Fruit fly (Drosophila melanogaster) whole organism: ENCODE results near the gene Med.
A peak's percentile ranks its signal among the peaks of the same experiment; 100 is the strongest.

Experiments used
- CG8478 ChIP-seq: fragments of >200 bp; optimal IDR thresholded peaks from 2 replicates; lab custom pipeline; 2018; ENCODE audit warnings: inconsistent platforms
- Dll ChIP-seq: fragments of >200 bp; optimal IDR thresholded peaks from 2 replicates; lab custom pipeline; 2017
- EcR ChIP-seq, 2 experiments: fragments of >200 bp; optimal IDR thresholded peaks; 2 replicates each; lab custom pipeline; 2017; ENCODE audit warnings: missing biosample characterization in 2 of 2, missing genetic modification characterization in 2 of 2, missing genetic modification reagents in 2 of 2
- pan ChIP-seq: fragments of >200 bp; optimal IDR thresholded peaks from 2 replicates; lab custom pipeline; 2017
- psq ChIP-seq: fragments of >200 bp; optimal IDR thresholded peaks from 2 replicates; lab custom pipeline; 2017
- usp ChIP-seq: fragments of >200 bp; optimal IDR thresholded peaks from 2 replicates; lab custom pipeline; 2017; ENCODE audit warnings: missing biosample characterization, missing genetic modification characterization, mixed read lengths

The Med gene

DNA sequence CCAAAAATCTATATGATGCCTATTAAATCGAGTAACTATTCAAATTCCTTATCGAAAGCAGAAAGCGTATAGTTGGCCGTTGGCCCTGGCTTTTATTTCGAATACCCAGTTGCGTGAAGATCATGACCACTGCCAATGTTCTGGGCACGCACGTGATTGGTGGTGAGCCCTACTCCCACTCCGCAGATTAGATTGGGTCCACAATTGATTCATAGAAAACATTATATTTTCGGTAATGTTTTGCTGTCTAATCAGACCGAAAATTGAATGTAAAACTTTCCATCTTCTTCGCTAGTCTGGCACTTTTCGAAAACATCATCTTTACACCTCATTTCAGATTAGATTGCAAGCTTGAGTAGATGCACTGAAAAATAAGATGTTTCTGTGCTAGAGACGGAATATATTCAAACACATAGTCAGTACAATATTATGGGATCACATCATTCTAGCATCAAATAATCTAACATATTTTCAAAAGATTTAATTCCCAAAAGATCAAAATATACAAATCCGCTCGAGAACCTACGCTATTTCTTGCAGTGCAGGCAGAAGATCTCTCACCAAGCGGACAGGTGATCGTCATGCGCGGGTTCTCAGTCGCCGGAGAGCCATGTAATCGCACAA lies 18.5 kb upstream of the Med start, which contains the start of gene CG1774:
Gene CG1774, plus strand, starts transcription at position 548 of the 624 bp plus-strand sequence.
- no peak for TF ChIP-seq CG8478 (lab: Kevin White, UChicago)
- no peak for TF ChIP-seq EcR (GFP tag; optimal IDR thresholded peaks at IDR 0.05; lab: Kevin White, UChicago)
- no peak for TF ChIP-seq psq (lab: Kevin White, UChicago)
- TF ChIP-seq Dll (lab: Kevin White, UChicago): no peak
- no peak for TF ChIP-seq pan (lab: Kevin White, UChicago)
- TF ChIP-seq usp (GFP tag; lab: Kevin White, UChicago): no peak

- no peak for TF ChIP-seq CG8478 (lab: Kevin White, UChicago)
- no peak for TF ChIP-seq pan (lab: Kevin White, UChicago)
- no peak for TF ChIP-seq usp (GFP tag; lab: Kevin White, UChicago)
- TF ChIP-seq psq (lab: Kevin White, UChicago): no peak
- no peak for TF ChIP-seq EcR (GFP tag; optimal IDR thresholded peaks at IDR 0.05; lab: Kevin White, UChicago)
- no peak for TF ChIP-seq Dll (lab: Kevin White, UChicago)
These were observed 14.6 kb upstream of the Med start, which contains the start of gene RpL6 for dm6 chr3R:31596071-31596883. Gene RpL6 (minus strand): TSS chr3R:31596204.

DNA sequence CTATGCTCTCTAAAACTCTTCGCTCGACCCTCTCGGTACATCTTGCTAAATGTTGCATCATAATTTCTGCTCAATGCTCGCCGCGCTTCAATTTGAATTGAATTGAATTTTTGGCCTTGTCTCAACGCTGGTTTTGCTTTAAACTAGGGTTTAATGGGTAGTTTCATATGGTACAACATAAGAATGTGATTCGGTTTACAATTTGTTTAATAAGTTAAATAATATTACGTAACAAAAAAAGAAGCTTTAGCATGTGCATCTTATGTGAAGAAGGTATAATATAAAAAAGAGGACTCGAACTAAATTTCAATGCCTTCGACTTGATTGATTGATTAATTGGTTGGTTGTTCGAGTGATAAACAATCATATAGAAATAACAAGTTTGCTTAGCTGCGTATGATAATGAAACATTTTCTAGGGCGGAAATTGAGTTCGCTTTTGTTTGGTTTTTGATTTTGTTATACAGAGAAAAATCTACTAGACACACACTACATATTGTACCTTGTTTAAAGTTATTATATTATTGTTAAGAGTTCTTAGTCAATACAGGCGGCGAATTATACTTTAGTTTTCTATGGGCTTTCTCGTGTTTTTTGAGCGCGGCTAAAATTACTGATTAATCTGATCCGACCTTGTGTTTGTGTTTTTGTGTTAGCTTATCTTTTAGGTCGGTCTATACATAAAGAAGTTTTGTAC lies 13.0 kb upstream of the Med start:
- TF ChIP-seq psq (lab: Kevin White, UChicago): no peak
- peak; percentile 21 for TF ChIP-seq pan (lab: Kevin White, UChicago)
- TF ChIP-seq EcR (GFP tag; optimal IDR thresholded peaks at IDR 0.05; lab: Kevin White, UChicago): no peak
- no peak for TF ChIP-seq CG8478 (lab: Kevin White, UChicago)
- no peak for TF ChIP-seq Dll (lab: Kevin White, UChicago)
- TF ChIP-seq usp (GFP tag; lab: Kevin White, UChicago): no peak

DNA sequence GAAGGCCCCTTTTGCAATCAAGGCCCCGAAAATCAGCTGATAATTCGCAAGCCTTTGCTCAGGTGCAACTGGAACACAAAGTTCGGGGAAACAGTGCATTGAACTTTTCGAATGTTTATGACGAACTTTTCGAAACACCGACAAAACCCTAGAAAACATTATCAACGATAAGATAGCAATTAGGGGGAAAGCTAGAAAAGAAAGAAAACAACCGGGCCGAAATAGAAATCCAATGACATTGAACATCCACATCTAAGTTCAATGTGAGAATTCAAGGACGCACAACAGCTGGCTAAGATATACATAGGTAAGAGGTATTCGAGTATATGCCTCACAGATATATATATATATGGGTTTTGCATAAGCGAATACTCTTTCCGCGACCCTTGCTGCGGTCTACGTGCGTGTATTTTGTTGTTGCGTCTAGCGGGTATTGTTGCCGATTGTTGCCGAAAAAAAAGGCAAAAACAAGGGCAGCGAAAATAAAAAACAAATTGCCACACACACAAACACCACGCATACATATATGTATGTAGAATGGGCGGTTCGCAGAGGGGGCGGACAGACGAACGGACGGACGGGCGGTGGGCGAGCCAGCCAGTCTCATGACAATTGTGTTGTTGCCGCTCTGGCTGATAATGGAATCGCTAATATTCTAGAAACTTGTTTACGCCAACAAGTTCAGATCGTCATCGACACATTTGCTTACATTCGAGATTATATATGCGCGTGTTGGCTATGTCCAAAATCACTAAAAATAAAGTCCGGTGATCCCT lies 11.1 kb upstream of the Med start:
- no peak for TF ChIP-seq pan (lab: Kevin White, UChicago)
- no peak for TF ChIP-seq EcR (GFP tag; optimal IDR thresholded peaks at IDR 0.05; lab: Kevin White, UChicago)
- no peak for TF ChIP-seq Dll (lab: Kevin White, UChicago)
- no peak for TF ChIP-seq usp (GFP tag; lab: Kevin White, UChicago)
- TF ChIP-seq CG8478 (lab: Kevin White, UChicago): no peak
- TF ChIP-seq psq (lab: Kevin White, UChicago): no peak

- TF ChIP-seq Dll (lab: Kevin White, UChicago) (no peak), psq (lab: Kevin White, UChicago) (no peak), CG8478 (lab: Kevin White, UChicago) (no peak), EcR (GFP tag; optimal IDR thresholded peaks at IDR 0.05; lab: Kevin White, UChicago) (no peak), pan (lab: Kevin White, UChicago) (no peak), usp (GFP tag; lab: Kevin White, UChicago) (no peak)
These were observed 7.6 kb upstream of the Med start for dm6 chr3R:31603246-31603645.

DNA sequence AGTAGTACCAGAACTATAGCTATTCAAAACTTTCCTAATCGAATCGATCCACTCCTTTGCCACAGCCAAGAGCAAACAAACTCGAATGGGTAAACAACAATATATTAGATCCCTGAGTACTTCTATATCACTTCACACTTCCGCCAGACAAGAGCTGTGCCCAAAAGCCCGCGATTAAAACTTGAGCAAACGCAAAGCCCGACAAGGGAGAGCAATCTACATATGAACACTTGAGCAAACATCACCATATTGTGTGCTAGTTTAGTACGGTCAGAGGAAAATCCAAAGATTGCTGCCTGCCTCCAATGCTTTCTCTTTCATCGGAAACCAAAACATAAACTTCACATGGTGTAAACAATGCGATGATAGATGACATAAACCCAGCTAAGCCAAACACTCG lies 7.2 kb upstream of the Med start:
- TF ChIP-seq psq (lab: Kevin White, UChicago): no peak
- no peak for TF ChIP-seq EcR (GFP tag; optimal IDR thresholded peaks at IDR 0.05; lab: Kevin White, UChicago)
- TF ChIP-seq usp (GFP tag; lab: Kevin White, UChicago): no peak
- no peak for TF ChIP-seq pan (lab: Kevin White, UChicago)
- TF ChIP-seq Dll (lab: Kevin White, UChicago): no peak
- TF ChIP-seq CG8478 (lab: Kevin White, UChicago): no peak

DNA sequence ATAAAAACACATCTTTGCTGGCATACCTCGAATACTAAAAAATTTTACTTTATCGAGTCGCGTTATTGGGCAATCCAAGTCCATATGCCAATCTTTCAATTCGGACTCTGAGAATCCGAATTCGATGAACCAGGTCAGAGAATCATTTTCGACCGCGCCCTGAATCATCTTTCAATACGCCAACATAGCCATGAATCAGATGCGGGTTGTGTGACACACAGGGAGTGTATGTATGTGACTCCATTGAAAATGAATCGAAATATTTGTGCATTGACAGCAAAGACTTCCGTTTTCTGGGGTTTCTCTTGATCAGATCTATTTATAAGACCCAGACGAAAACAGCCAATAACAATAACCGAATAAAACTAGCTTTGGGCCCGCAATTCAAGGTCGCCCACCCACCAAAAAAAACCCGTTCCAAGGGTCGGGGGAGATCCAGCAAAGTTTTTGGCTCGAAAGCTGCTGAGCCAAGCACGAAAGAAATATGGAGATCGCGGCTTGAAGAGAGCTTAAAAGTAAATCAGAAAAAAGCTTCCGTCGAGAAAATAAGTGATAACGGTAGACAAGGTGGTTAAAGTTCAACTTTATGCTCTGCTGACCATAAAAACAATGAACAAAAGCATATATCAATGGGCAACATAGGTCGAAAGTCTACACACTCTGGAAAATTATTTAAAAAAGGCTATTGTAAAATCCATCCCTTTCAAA lies 6.3 kb upstream of the Med start:
- no peak for TF ChIP-seq CG8478 (lab: Kevin White, UChicago)

- TF ChIP-seq pan (lab: Kevin White, UChicago) (no peak), Dll (lab: Kevin White, UChicago) (no peak), usp (GFP tag; lab: Kevin White, UChicago) (no peak), EcR (GFP tag; optimal IDR thresholded peaks at IDR 0.05; lab: Kevin White, UChicago) (no peak), CG8478 (lab: Kevin White, UChicago) (no peak), psq (lab: Kevin White, UChicago) (no peak)
These were observed 5.8 kb upstream of the Med start for dm6 chr3R:31605117-31605432.

DNA sequence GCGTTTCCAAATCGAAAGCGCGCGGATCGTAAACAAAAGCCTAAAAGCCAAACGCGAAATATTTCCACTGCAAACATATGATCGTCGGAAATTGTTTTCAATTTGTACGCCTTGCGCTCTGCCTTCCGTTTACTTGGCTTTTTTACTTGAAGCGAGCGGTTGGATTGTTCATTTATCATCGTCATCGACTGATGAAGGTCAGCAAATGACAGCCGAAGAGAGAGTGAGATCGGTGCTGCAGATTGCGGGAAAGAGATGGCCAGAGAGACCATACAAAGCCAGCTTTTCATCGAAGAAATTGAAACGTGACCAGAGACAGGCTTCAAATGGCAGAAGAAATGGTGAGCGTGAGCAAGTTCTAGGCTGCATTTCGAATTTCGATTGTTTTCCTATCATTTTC lies 5.1 kb upstream of the Med start:
- no peak for TF ChIP-seq pan (lab: Kevin White, UChicago)
- no peak for TF ChIP-seq usp (GFP tag; lab: Kevin White, UChicago)
- no peak for TF ChIP-seq CG8478 (lab: Kevin White, UChicago)
- TF ChIP-seq EcR (GFP tag; optimal IDR thresholded peaks at IDR 0.05; lab: Kevin White, UChicago): no peak
- no peak for TF ChIP-seq Dll (lab: Kevin White, UChicago)
- TF ChIP-seq psq (lab: Kevin White, UChicago): no peak
